Fruit fly (Drosophila melanogaster): ENCODE data around the gene CG8028.

Gene CG8028

dm6 chrX:19241790-19242373 is 38.3 kb downstream of the CG8028 start, which contains the start of gene CG14196:
Gene CG14196 (minus strand): TSS chrX:19241840.
- TF ChIP-seq Eip78C (GFP tag) (peak; percentile 52), OdsH (GFP tag; optimal IDR thresholded peaks at IDR 0.05) (no peak), pdm3 (GFP tag; optimal IDR thresholded peaks at IDR 0.05) (no peak), vri (GFP tag; optimal IDR thresholded peaks at IDR 0.05) (peak; percentile 5), svp (GFP tag) (peak; percentile 79)

DNA sequence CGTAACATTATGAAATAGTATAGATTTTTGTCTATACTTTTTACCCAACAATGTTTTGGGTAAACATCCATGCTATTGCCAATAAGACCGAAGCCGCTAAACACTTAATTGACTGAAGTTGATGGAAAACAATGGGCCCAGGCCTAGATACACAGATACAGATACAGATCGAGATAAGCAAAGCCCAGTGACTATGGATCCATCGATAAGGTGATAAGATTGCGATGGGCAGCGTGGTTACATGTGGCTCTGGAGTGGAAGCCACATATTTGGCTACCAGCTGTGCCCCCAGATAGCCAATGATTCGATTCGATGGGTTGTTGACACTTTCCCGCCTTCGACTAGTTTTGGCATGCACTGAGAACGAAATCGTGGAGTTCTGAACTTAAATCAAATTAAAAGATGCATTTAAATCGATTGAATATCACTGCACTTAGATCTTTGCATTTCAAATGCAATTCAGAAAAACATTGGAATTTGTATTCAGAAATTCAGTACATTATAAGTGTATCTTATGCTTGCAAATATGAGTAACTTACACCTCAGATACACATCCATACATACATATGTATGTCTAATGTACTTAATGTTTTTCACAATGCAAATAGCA is 39.8 kb downstream of the CG8028 start:
- TF ChIP-seq spab (GFP tag; optimal IDR thresholded peaks at IDR 0.05) (no peak), CG1621 (tag; optimal IDR thresholded peaks at IDR 0.05) (no peak), Ets21C (GFP tag; optimal IDR thresholded peaks at IDR 0.05) (no peak), CG34406 (GFP tag; optimal IDR thresholded peaks at IDR 0.05) (no peak), fkh (GFP tag; optimal IDR thresholded peaks at IDR 0.05) (no peak), esn (GFP tag; optimal IDR thresholded peaks at IDR 0.05) (no peak), CG8119 (GFP tag; IDR thresholded peaks at IDR 0.05) (no peak), CG3919 (GFP tag; optimal IDR thresholded peaks at IDR 0.05) (no peak), Gug (GFP tag; IDR thresholded peaks at IDR 0.05) (no peak), eg (GFP tag; IDR thresholded peaks at IDR 0.05) (no peak), CG6276 (GFP tag; optimal IDR thresholded peaks at IDR 0.05) (no peak), CG11902 (GFP tag; optimal IDR thresholded peaks at IDR 0.05) (no peak), CG16779 (tag; optimal IDR thresholded peaks at IDR 0.05) (no peak), CG7368 (GFP tag; optimal IDR thresholded peaks at IDR 0.05) (no peak), Lpt (GFP tag; optimal IDR thresholded peaks at IDR 0.05) (no peak)

- TF ChIP-seq topi (GFP tag; optimal IDR thresholded peaks at IDR 0.05) (no peak), Ets96B (tag; optimal IDR thresholded peaks at IDR 0.05) (no peak), OdsH (GFP tag; optimal IDR thresholded peaks at IDR 0.05) (no peak), CG34406 (GFP tag; optimal IDR thresholded peaks at IDR 0.05) (no peak), CG1621 (tag; optimal IDR thresholded peaks at IDR 0.05) (no peak), CG8119 (GFP tag; IDR thresholded peaks at IDR 0.05) (no peak), CG6792 (GFP tag; optimal IDR thresholded peaks at IDR 0.05) (no peak), Hr39 (GFP tag; optimal IDR thresholded peaks at IDR 0.05) (no peak), pdm3 (GFP tag; optimal IDR thresholded peaks at IDR 0.05) (no peak), salr (GFP tag; optimal IDR thresholded peaks at IDR 0.05) (no peak), CG8319 (GFP tag; optimal IDR thresholded peaks at IDR 0.05) (no peak)
Measured at dm6 chrX:19239365-19239764, 40.8 kb downstream of the CG8028 start.

DNA sequence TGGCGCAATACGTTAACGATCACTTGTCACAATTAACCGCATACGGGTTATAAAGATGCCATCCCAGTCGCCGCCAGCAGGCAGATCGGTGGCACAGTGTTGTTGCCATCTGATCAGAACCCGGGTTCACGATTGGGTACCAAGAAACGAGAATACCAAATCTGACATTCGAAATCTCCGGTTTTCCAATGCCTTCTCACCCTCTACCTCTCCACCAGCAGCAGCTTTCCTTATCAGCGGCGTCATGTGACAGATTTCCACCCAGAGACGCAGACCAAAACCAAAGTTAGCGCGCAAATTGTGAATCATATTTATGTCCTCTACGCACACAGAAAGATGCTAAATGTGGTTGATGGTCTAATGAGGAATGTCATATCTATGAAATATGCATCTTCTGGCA is 41.5 kb downstream of the CG8028 start:
- TF ChIP-seq svp (GFP tag): peak; percentile 91
- TF ChIP-seq cyc (GFP tag; optimal IDR thresholded peaks at IDR 0.05): no peak

- no peak for TF ChIP-seq Ets21C (GFP tag; optimal IDR thresholded peaks at IDR 0.05)
- TF ChIP-seq CG11294 (GFP tag; IDR thresholded peaks at IDR 0.05): no peak
- peak; percentile 67 for TF ChIP-seq dac (GFP tag; optimal IDR thresholded peaks at IDR 0.05)
- peak; percentile 52 for TF ChIP-seq CG8319 (GFP tag; optimal IDR thresholded peaks at IDR 0.05)
- no peak for TF ChIP-seq Eip93F (GFP tag; optimal IDR thresholded peaks at IDR 0.05)
- TF ChIP-seq CG6163 (GFP tag; IDR thresholded peaks at IDR 0.05): peak; percentile 37; the same call in 2 of the 3 replicates
- peak; percentile 64 for TF ChIP-seq cyc (GFP tag; optimal IDR thresholded peaks at IDR 0.05)
- peak; percentile 70 for TF ChIP-seq CG10631 (GFP tag; optimal IDR thresholded peaks at IDR 0.05)
- peak; percentile 68 for TF ChIP-seq net (GFP tag; optimal IDR thresholded peaks at IDR 0.05)
- TF ChIP-seq Smox (GFP tag; optimal IDR thresholded peaks at IDR 0.05): peak; percentile 63
- TF ChIP-seq CG10669 (GFP tag; optimal IDR thresholded peaks at IDR 0.05): peak; percentile 51
- peak; percentile 72 for TF ChIP-seq Met (GFP tag; optimal IDR thresholded peaks at IDR 0.05)
- TF ChIP-seq CG8119 (GFP tag; IDR thresholded peaks at IDR 0.05): peak; percentile 76
- peak; percentile 44 for TF ChIP-seq CG31627 (GFP tag; optimal IDR thresholded peaks at IDR 0.05)
- no peak for TF ChIP-seq CG9139 (GFP tag; optimal IDR thresholded peaks at IDR 0.05)
- peak; percentile 16 for TF ChIP-seq fd85E (GFP tag; optimal IDR thresholded peaks at IDR 0.05)
- TF ChIP-seq Hr39 (GFP tag; optimal IDR thresholded peaks at IDR 0.05): peak; percentile 33
- TF ChIP-seq CG6808 (GFP tag; optimal IDR thresholded peaks at IDR 0.05): peak; percentile 46
- TF ChIP-seq CG34406 (GFP tag; optimal IDR thresholded peaks at IDR 0.05): peak; percentile 74
- no peak for TF ChIP-seq CG16779 (tag; optimal IDR thresholded peaks at IDR 0.05)
- TF ChIP-seq CG6854 (GFP tag; optimal IDR thresholded peaks at IDR 0.05): peak; percentile 27
- peak; percentile 40 for TF ChIP-seq Lpt (GFP tag; optimal IDR thresholded peaks at IDR 0.05)
- peak; percentile 19 for TF ChIP-seq dsx (GFP tag; optimal IDR thresholded peaks at IDR 0.05; ENCODE audit: poor library complexity, severe bottlenecking)
Measured at dm6 chrX:19229855-19230433, 50.2 kb downstream of the CG8028 start.

All from whole organism, prepupa.